Worm (Caenorhabditis elegans): ENCODE data around the gene F19H6.6.

F19H6.6 gene

DNA sequence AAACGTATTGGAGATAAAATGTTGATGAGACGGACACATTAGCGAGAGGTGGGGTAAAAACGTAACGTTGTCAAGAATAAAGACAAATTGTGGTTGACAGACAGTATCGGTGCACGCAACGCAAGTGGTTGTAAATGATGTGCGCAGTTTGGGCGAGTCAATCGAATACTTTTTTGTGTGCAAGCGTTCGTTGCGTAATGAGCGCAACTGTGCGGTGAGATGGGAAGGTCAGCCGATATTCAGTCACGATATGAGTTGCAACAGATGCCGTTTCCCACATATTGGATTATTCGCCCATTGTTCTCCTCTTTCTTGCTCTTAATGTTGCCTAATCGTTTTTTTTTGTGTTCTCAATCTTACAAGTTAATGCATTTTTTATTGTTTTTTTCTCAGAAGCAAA is 39.9 kb upstream of the F19H6.6 start, which contains the start of gene ceh-40:
Gene ceh-40 (minus strand): TSS at position 41 of the 400 bp plus-strand sequence.
- TF ChIP-seq zag-1 (tag; optimal IDR thresholded peaks at IDR 0.05) (no peak), nhr-43 (tag; optimal IDR thresholded peaks at IDR 0.05; ENCODE audit: poor library complexity, severe bottlenecking) (no peak), egl-27 (tag; optimal IDR thresholded peaks at IDR 0.05) (no peak), elt-3 (tag; optimal IDR thresholded peaks at IDR 0.05) (no peak), pqm-1 (tag; optimal IDR thresholded peaks at IDR 0.05) (no peak), ceh-82 (tag; optimal IDR thresholded peaks at IDR 0.05) (no peak)

DNA sequence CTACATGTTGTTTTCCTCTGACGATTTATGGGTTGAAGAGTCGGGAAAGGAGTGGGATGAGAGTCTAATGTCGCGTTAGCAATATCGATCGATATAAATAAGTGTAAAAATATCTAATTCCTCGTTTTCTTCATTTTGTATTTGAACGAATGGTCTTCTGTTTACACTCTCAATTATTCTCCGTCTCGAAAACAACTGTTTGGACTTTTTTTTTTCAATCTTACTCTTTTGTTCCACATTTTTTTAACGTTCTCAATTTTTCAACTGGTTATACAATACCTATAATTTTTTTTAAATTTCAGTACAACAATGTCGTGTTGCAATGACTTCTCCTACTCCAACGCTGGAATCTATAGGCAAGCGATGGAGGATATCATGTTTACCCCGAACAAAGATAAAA is 39.3 kb upstream of the F19H6.6 start, which contains the start of gene F17A2.13:
Gene F17A2.13 (plus strand): TSS at position 301 of the 400 bp plus-strand sequence.
- TF ChIP-seq fkh-10 (GFP tag; optimal IDR thresholded peaks at IDR 0.05) (no peak), ztf-4 (tag; optimal IDR thresholded peaks at IDR 0.05) (no peak), ceh-9 (tag; optimal IDR thresholded peaks at IDR 0.05) (no peak), nhr-12 (tag; optimal IDR thresholded peaks at IDR 0.05) (no peak), ama-1 (optimal IDR thresholded peaks at IDR 0.05) (no peak), egl-27 (tag; optimal IDR thresholded peaks at IDR 0.05) (no peak), egl-5 (tag; optimal IDR thresholded peaks at IDR 0.05) (no peak), sea-2 (GFP tag; optimal IDR thresholded peaks at IDR 0.05) (no peak), nfya-1 (tag; optimal IDR thresholded peaks at IDR 0.05; ENCODE audit: insufficient read depth) (no peak), ZK546.5 (tag; optimal IDR thresholded peaks at IDR 0.05) (no peak), lsy-12 (tag; optimal IDR thresholded peaks at IDR 0.05) (no peak), unc-62 (GFP tag; optimal IDR thresholded peaks at IDR 0.05) (no peak)

DNA sequence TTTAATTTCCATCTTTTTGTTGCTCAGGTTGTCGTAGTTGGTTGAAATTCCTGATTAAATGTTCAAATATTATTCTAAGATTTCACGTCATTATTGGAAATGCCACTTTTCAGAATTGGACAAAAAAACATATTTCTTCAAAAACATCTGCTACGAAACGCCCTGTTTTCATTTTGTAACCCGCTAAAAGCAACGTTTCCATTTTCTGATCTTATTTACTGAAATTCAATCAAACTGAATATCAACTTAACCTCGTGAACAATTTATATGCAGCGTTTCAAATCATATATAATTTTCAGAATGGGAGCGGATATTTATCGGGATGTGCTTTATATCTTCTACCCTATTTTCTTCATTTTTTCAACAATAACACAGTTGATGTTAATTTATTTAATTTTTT is 37.2 kb upstream of the F19H6.6 start, which contains the start of gene srd-40:
Gene srd-40 (plus strand): TSS at position 301 of the 400 bp plus-strand sequence.
- TF ChIP-seq nhr-12 (tag; optimal IDR thresholded peaks at IDR 0.05) (no peak), R02D3.7 (tag; optimal IDR thresholded peaks at IDR 0.05) (no peak), nfya-1 (tag; optimal IDR thresholded peaks at IDR 0.05; ENCODE audit: insufficient read depth) (no peak), jun-1 (tag; optimal IDR thresholded peaks at IDR 0.05) (no peak), skn-1 (tag; optimal IDR thresholded peaks at IDR 0.05) (no peak), aly-2 (tag; optimal IDR thresholded peaks at IDR 0.05) (no peak), eor-1 (tag; optimal IDR thresholded peaks at IDR 0.05) (no peak), nhr-25 (tag; optimal IDR thresholded peaks at IDR 0.05) (no peak), nhr-237 (tag; optimal IDR thresholded peaks at IDR 0.05) (no peak), ama-1 (optimal IDR thresholded peaks at IDR 0.05) (no peak), sea-2 (GFP tag; optimal IDR thresholded peaks at IDR 0.05) (no peak), nhr-67 (tag; optimal IDR thresholded peaks at IDR 0.05) (no peak), unc-39 (tag; optimal IDR thresholded peaks at IDR 0.05) (no peak), ceh-16 (tag; optimal IDR thresholded peaks at IDR 0.05) (no peak), nhr-23 (tag; optimal IDR thresholded peaks at IDR 0.05) (no peak)

DNA sequence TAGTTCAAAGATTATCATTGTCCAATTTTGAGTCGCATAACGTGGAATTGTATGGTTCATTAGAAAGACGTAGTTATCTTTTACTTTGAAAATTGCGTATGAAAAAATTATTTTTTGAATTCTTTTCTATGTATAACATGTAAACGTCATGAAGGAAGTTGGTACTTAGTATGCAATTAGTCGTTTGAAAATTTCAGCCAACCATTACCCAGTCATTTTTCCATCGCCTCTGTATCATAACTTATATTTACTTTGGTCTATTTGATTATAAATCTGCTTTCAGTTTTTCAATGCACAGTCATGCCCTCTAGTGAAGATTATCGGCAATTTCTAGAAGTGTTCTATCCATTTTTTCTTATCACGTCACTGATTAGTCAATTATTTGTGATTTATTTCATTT is 34.2 kb upstream of the F19H6.6 start, which contains the start of gene srd-41:
Gene srd-41 (plus strand): TSS at position 301 of the 400 bp plus-strand sequence.
- TF ChIP-seq daf-12 (tag; optimal IDR thresholded peaks at IDR 0.05) = no peak

DNA sequence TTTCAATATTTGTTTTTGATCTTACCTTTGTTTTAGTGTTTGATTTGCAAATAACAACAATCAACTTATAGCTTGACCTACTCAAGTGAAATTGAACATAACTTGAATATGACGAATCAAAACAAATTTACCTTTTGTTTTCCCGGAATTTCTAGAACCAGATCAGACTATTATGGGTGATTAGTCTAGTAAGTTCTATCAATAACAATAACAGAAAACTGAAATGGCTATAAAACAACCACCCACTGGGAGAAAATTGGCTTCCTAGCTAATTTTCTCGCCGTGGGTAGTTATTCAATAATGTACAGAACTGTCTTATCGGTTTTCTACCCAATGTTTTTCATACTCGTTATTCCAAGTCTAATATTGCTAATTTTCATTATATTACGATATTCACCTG is 32.0 kb upstream of the F19H6.6 start, which contains the start of gene srd-45:
Gene srd-45 (plus strand): TSS at position 301 of the 400 bp plus-strand sequence.
- TF ChIP-seq nhr-12 (tag; optimal IDR thresholded peaks at IDR 0.05) (no peak), lin-15B (tag; optimal IDR thresholded peaks at IDR 0.05) (no peak), elt-2 (tag; optimal IDR thresholded peaks at IDR 0.05) (no peak), unc-62 (GFP tag; optimal IDR thresholded peaks at IDR 0.05) (no peak), nhr-11 (tag; optimal IDR thresholded peaks at IDR 0.05) (no peak), daf-12 (tag; optimal IDR thresholded peaks at IDR 0.05) (no peak), ZK546.5 (tag; optimal IDR thresholded peaks at IDR 0.05) (no peak)

DNA sequence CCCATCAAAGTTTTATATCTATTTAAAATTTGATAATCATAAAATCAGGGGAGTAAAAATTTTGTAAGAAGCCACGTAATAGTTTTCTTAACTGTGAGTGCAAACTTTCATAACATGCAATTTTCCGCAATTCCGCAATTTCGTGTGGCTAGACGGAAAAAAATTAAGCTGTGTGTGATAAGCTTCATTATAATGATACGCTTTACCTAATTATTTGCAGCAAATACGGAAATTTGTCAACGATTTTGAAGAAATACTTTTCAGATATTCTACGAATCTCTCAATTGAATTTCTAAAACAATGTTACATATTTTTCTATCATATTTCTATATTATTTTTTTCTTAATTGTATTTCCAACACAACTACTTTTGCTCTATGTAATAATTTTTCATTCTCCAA is 28.8 kb upstream of the F19H6.6 start, which contains the start of gene srd-46:
Gene srd-46 (plus strand): TSS at position 301 of the 400 bp plus-strand sequence.
- TF ChIP-seq aly-2 (tag; optimal IDR thresholded peaks at IDR 0.05) = no peak
- TF ChIP-seq ztf-4 (tag; optimal IDR thresholded peaks at IDR 0.05) = no peak
- no peak for TF ChIP-seq zag-1 (tag; optimal IDR thresholded peaks at IDR 0.05)
- TF ChIP-seq mml-1 (tag; optimal IDR thresholded peaks at IDR 0.05) = no peak
- no peak for TF ChIP-seq nfya-1 (tag; optimal IDR thresholded peaks at IDR 0.05; ENCODE audit: insufficient read depth)
- TF ChIP-seq sea-2 (GFP tag; optimal IDR thresholded peaks at IDR 0.05) = no peak
- no peak for TF ChIP-seq ceh-82 (tag; optimal IDR thresholded peaks at IDR 0.05)
- no peak for TF ChIP-seq R02D3.7 (tag; optimal IDR thresholded peaks at IDR 0.05)
- TF ChIP-seq nhr-23 (tag; optimal IDR thresholded peaks at IDR 0.05) = no peak
- no peak for TF ChIP-seq jun-1 (tag; optimal IDR thresholded peaks at IDR 0.05)
- TF ChIP-seq nhr-77 (tag; optimal IDR thresholded peaks at IDR 0.05) = no peak
- no peak for TF ChIP-seq fos-1 (tag; optimal IDR thresholded peaks at IDR 0.05)
- no peak for TF ChIP-seq unc-39 (tag; optimal IDR thresholded peaks at IDR 0.05)
- no peak for TF ChIP-seq nhr-237 (tag; optimal IDR thresholded peaks at IDR 0.05)
- no peak for TF ChIP-seq egl-27 (tag; optimal IDR thresholded peaks at IDR 0.05)
- no peak for TF ChIP-seq nhr-25 (tag; optimal IDR thresholded peaks at IDR 0.05)
- TF ChIP-seq snpc-4 (tag; optimal IDR thresholded peaks at IDR 0.05) = no peak

All from whole organism, L3 larva.